Worm (Caenorhabditis elegans): Measurements from ENCODE around the gene Y54G9A.7.

ce11 chrII:13732577-13732976 lies 7.0 kb upstream of the Y54G9A.7 start:
- TF ChIP-seq B0310.2 (tag; optimal IDR thresholded peaks at IDR 0.05) (no peak), ama-1 (optimal IDR thresholded peaks at IDR 0.05) (no peak)

Measured in whole organism, early embryonic.